Worm (Caenorhabditis elegans) whole organism, early embryonic: ENCODE data around the gene dnc-3.

Source experiments
- B0310.2 ChIP-seq: sonication (generic microtip); optimal IDR thresholded peaks from 2 replicates; lab custom pipeline; 2016; ENCODE audit warnings: mild to moderate bottlenecking, missing genetic modification characterization, missing compliant biosample characterization
- F13C5.2 ChIP-seq: sonication (generic microtip); optimal IDR thresholded peaks from 2 replicates; lab custom pipeline; 2017; ENCODE audit warnings: mild to moderate bottlenecking, missing genetic modification characterization, inconsistent platforms, missing compliant biosample characterization
- aly-1 ChIP-seq: sonication (generic microtip); optimal IDR thresholded peaks from 2 replicates; lab custom pipeline; 2016; ENCODE audit warnings: missing genetic modification characterization, missing compliant biosample characterization
- ama-1 ChIP-seq: fragments of 150-350 bp; optimal IDR thresholded peaks from 2 replicates; lab custom pipeline; 2014
- ceh-13 ChIP-seq: fragments of 200-800 bp; sonication (Bioruptor generic); optimal IDR thresholded peaks from 2 replicates; lab custom pipeline; 2018; ENCODE audit warnings: mild to moderate bottlenecking, missing genetic modification characterization, missing compliant biosample characterization
- ceh-36 ChIP-seq: sonication (generic microtip); optimal IDR thresholded peaks from 2 replicates; lab custom pipeline; 2016; ENCODE audit warnings: missing genetic modification characterization, inconsistent platforms, missing compliant biosample characterization
- ets-7 ChIP-seq: sonication (generic microtip); optimal IDR thresholded peaks from 2 replicates; lab custom pipeline; 2016; ENCODE audit warnings: missing genotype, missing genetic modification characterization, missing compliant biosample characterization
- flt-1 ChIP-seq: fragments of 200-800 bp; sonication (Bioruptor generic); IDR thresholded peaks from 2 replicates; pipeline ENCODE4 v1.3.6; 2022; ENCODE audit warnings: missing genetic modification characterization, missing compliant biosample characterization
- hmbx-1 ChIP-seq: sonication (generic microtip); optimal IDR thresholded peaks from 2 replicates; lab custom pipeline; 2016; ENCODE audit warnings: mild to moderate bottlenecking, missing genetic modification characterization, missing compliant biosample characterization
- hmg-4 ChIP-seq: fragments of 200-800 bp; sonication (Bioruptor generic); optimal IDR thresholded peaks from 2 replicates; lab custom pipeline; 2018; ENCODE audit warnings: mild to moderate bottlenecking, missing genetic modification characterization, missing compliant biosample characterization
- hnd-1 ChIP-seq: sonication (generic microtip); optimal IDR thresholded peaks from 2 replicates; lab custom pipeline; 2016; ENCODE audit warnings: missing genetic modification characterization, missing compliant biosample characterization
- pes-1 ChIP-seq: fragments of 200-800 bp; sonication (Bioruptor generic); IDR thresholded peaks from 2 replicates; pipeline ENCODE4 v1.3.6; 2022; ENCODE audit warnings: missing genetic modification reagents, missing genetic modification characterization, missing compliant biosample characterization
- scrt-1 ChIP-seq: fragments of 200-800 bp; sonication (Bioruptor generic); IDR thresholded peaks from 2 replicates; pipeline ENCODE4 v1.3.6; 2022; ENCODE audit warnings: missing genetic modification characterization, missing compliant biosample characterization
- sea-1 ChIP-seq: fragments of 200-800 bp; sonication (Bioruptor generic); conservative IDR thresholded peaks from 2 replicates; pipeline ENCODE4 v1.3.6; 2022; ENCODE audit warnings: missing genetic modification characterization, missing compliant biosample characterization
- tbx-11 ChIP-seq: fragments of 200-800 bp; sonication (Bioruptor generic); IDR thresholded peaks from 2 replicates; pipeline ENCODE4 v1.3.6; 2022; ENCODE audit warnings: missing genetic modification characterization, missing compliant biosample characterization
- tbx-37 ChIP-seq: fragments of 200-800 bp; sonication (Bioruptor generic); conservative IDR thresholded peaks from 2 replicates; pipeline ENCODE4 v1.3.6; 2022; ENCODE audit warnings: missing genetic modification reagents, missing genetic modification characterization, missing compliant biosample characterization
- tra-4 ChIP-seq: sonication (generic microtip); optimal IDR thresholded peaks from 2 replicates; lab custom pipeline; 2017; ENCODE audit warnings: missing genetic modification characterization, missing compliant biosample characterization

The dnc-3 gene

ce11 chrII:3578121-3578520 is 24.6 kb downstream of the dnc-3 start, which contains the start of gene clec-133:
TSS of gene clec-133 (plus strand) at chrII:3578421.
- TF ChIP-seq aly-1 (no peak), tbx-11 (GFP tag; lab: Robert Waterston, UW) (no peak), ceh-36 (tag; lab: Kevin White, UChicago) (no peak), hmg-4 (GFP tag; lab: Kevin White, UChicago) (no peak), hmbx-1 (no peak), F13C5.2 (tag; lab: Kevin White, UChicago) (no peak), hnd-1 (tag; lab: Kevin White, UChicago) (no peak), tra-4 (tag; lab: Kevin White, UChicago) (no peak), tbx-37 (GFP tag; lab: Robert Waterston, UW) (no peak), ets-7 (no peak), ama-1 (lab: Kevin White, UChicago) (no peak), sea-1 (GFP tag; lab: Robert Waterston, UW) (no peak), ceh-13 (GFP tag; lab: Kevin White, UChicago) (no peak), scrt-1 (GFP tag; lab: Robert Waterston, UW) (no peak), flt-1 (GFP tag; lab: Robert Waterston, UW) (no peak), pes-1 (GFP tag; lab: Robert Waterston, UW) (no peak)

ce11 chrII:3579767-3580166 is 26.2 kb downstream of the dnc-3 start, which contains the start of gene clec-134:
TSS of gene clec-134 (plus strand) at chrII:3580067.
- TF ChIP-seq hmg-4 (GFP tag; lab: Kevin White, UChicago) (no peak), hnd-1 (tag; lab: Kevin White, UChicago) (no peak), hmbx-1 (no peak), tbx-37 (GFP tag; lab: Robert Waterston, UW) (no peak), tbx-11 (GFP tag; lab: Robert Waterston, UW) (no peak), ets-7 (no peak), aly-1 (no peak), ceh-36 (tag; lab: Kevin White, UChicago) (no peak), ceh-13 (GFP tag; lab: Kevin White, UChicago) (no peak), F13C5.2 (tag; lab: Kevin White, UChicago) (no peak), tra-4 (tag; lab: Kevin White, UChicago) (no peak), sea-1 (GFP tag; lab: Robert Waterston, UW) (no peak), flt-1 (GFP tag; lab: Robert Waterston, UW) (no peak), pes-1 (GFP tag; lab: Robert Waterston, UW) (no peak), B0310.2 (tag; lab: Kevin White, UChicago) (no peak), ama-1 (lab: Kevin White, UChicago) (no peak), scrt-1 (GFP tag; lab: Robert Waterston, UW) (no peak)

DNA sequence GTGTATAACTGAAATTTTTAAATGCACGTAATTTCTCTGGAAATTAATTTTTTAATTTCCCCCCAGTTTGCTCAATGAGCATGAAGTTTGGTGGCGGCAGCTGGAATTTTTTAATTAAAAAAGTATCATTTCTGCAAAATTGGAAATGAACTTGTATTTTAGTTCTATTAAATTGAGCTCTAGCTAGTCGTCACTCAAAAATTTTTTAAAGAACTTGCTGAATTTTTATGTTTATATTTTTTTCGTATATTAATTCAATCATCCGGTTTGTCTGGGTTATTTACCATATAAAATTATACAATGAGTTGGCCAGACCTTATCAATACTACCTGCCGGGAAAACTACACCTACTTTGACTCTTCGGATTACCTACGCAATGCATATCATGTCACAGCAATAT is 28.2 kb downstream of the dnc-3 start, which contains the start of gene srh-59:
Gene srh-59 (plus strand): TSS at position 301 of the 400 bp plus-strand sequence.
- TF ChIP-seq ama-1 (lab: Kevin White, UChicago) (no peak), sea-1 (GFP tag; lab: Robert Waterston, UW) (no peak), hmg-4 (GFP tag; lab: Kevin White, UChicago) (no peak), hmbx-1 (no peak), scrt-1 (GFP tag; lab: Robert Waterston, UW) (no peak), tbx-11 (GFP tag; lab: Robert Waterston, UW) (no peak), flt-1 (GFP tag; lab: Robert Waterston, UW) (no peak), ets-7 (no peak), pes-1 (GFP tag; lab: Robert Waterston, UW) (no peak), F13C5.2 (tag; lab: Kevin White, UChicago) (no peak), hnd-1 (tag; lab: Kevin White, UChicago) (no peak), tra-4 (tag; lab: Kevin White, UChicago) (no peak), tbx-37 (GFP tag; lab: Robert Waterston, UW) (no peak), ceh-36 (tag; lab: Kevin White, UChicago) (no peak), aly-1 (no peak), ceh-13 (GFP tag; lab: Kevin White, UChicago) (no peak)

ce11 chrII:3583402-3583801 is 29.9 kb downstream of the dnc-3 start, which contains the start of gene srh-60:
TSS of gene srh-60 (plus strand) at chrII:3583702.
- TF ChIP-seq scrt-1 (GFP tag; lab: Robert Waterston, UW) (no peak), hmbx-1 (no peak), tra-4 (tag; lab: Kevin White, UChicago) (no peak), aly-1 (no peak), ama-1 (lab: Kevin White, UChicago) (no peak), tbx-11 (GFP tag; lab: Robert Waterston, UW) (no peak), pes-1 (GFP tag; lab: Robert Waterston, UW) (no peak), hmg-4 (GFP tag; lab: Kevin White, UChicago) (no peak), ceh-36 (tag; lab: Kevin White, UChicago) (no peak), ets-7 (no peak), hnd-1 (tag; lab: Kevin White, UChicago) (no peak), B0310.2 (tag; lab: Kevin White, UChicago) (no peak), tbx-37 (GFP tag; lab: Robert Waterston, UW) (no peak), flt-1 (GFP tag; lab: Robert Waterston, UW) (no peak), ceh-13 (GFP tag; lab: Kevin White, UChicago) (no peak), sea-1 (GFP tag; lab: Robert Waterston, UW) (no peak), F13C5.2 (tag; lab: Kevin White, UChicago) (no peak)

ce11 chrII:3595339-3595738 is 41.8 kb downstream of the dnc-3 start, which contains the start of gene Y49F6A.12:
TSS of gene Y49F6A.12 (plus strand) at chrII:3595639.
- TF ChIP-seq tbx-11 (GFP tag; lab: Robert Waterston, UW) (no peak), ets-7 (no peak), tra-4 (tag; lab: Kevin White, UChicago) (no peak), pes-1 (GFP tag; lab: Robert Waterston, UW) (no peak), hmbx-1 (no peak), aly-1 (no peak), flt-1 (GFP tag; lab: Robert Waterston, UW) (no peak), ceh-36 (tag; lab: Kevin White, UChicago) (no peak), scrt-1 (GFP tag; lab: Robert Waterston, UW) (no peak), hnd-1 (tag; lab: Kevin White, UChicago) (no peak), sea-1 (GFP tag; lab: Robert Waterston, UW) (no peak), B0310.2 (tag; lab: Kevin White, UChicago) (no peak), ama-1 (lab: Kevin White, UChicago) (no peak), F13C5.2 (tag; lab: Kevin White, UChicago) (no peak), tbx-37 (GFP tag; lab: Robert Waterston, UW) (no peak), hmg-4 (GFP tag; lab: Kevin White, UChicago) (no peak), ceh-13 (GFP tag; lab: Kevin White, UChicago) (no peak)

- TF ChIP-seq tbx-37 (GFP tag; lab: Robert Waterston, UW): no peak
- no peak for TF ChIP-seq hmg-4 (GFP tag; lab: Kevin White, UChicago)
- no peak for TF ChIP-seq tbx-11 (GFP tag; lab: Robert Waterston, UW)
- no peak for TF ChIP-seq tra-4 (tag; lab: Kevin White, UChicago)
- no peak for TF ChIP-seq F13C5.2 (tag; lab: Kevin White, UChicago)
- no peak for TF ChIP-seq B0310.2 (tag; lab: Kevin White, UChicago)
- TF ChIP-seq pes-1 (GFP tag; lab: Robert Waterston, UW): no peak
- no peak for TF ChIP-seq hnd-1 (tag; lab: Kevin White, UChicago)
- no peak for TF ChIP-seq sea-1 (GFP tag; lab: Robert Waterston, UW)
- TF ChIP-seq ama-1 (lab: Kevin White, UChicago): no peak
- no peak for TF ChIP-seq ets-7
- no peak for TF ChIP-seq ceh-13 (GFP tag; lab: Kevin White, UChicago)
- no peak for TF ChIP-seq ceh-36 (tag; lab: Kevin White, UChicago)
- no peak for TF ChIP-seq aly-1
- no peak for TF ChIP-seq scrt-1 (GFP tag; lab: Robert Waterston, UW)
Measured at ce11 chrII:3598721-3599120, 45.2 kb downstream of the dnc-3 start, which contains the start of gene Y49F6A.11. TSS of gene Y49F6A.11 (minus strand) at chrII:3598821.
